Worm (Caenorhabditis elegans) whole organism, L1 larva: ENCODE results near the gene T24E12.10.

Experiments used
- ama-1 ChIP-seq: fragments of 150-350 bp; optimal IDR thresholded peaks from 2 replicates; lab custom pipeline; 2014
- egl-27 ChIP-seq, 2 experiments: fragments of 150-350 bp in 1 of 2; sonication (generic microtip); optimal IDR thresholded peaks; 3 replicates each; lab custom pipeline; 2017 to 2018; ENCODE audit warnings: missing biosample characterization in 2 of 2, missing genetic modification characterization in 2 of 2, missing genetic modification reagents in 2 of 2
- hlh-4 ChIP-seq: sonication (generic microtip); optimal IDR thresholded peaks from 2 replicates; lab custom pipeline; 2016; ENCODE audit warnings: mild to moderate bottlenecking, missing genetic modification characterization, missing compliant biosample characterization
- nhr-11 ChIP-seq: fragments of 150-350 bp; optimal IDR thresholded peaks from 2 replicates; lab custom pipeline; 2014; ENCODE audit warnings: missing biosample characterization, missing genetic modification characterization
- nhr-12 ChIP-seq: sonication (generic microtip); optimal IDR thresholded peaks from 2 replicates; lab custom pipeline; 2017; ENCODE audit warnings: missing biosample characterization, missing genetic modification characterization
- snpc-4 ChIP-seq: fragments of 150-350 bp; optimal IDR thresholded peaks from 2 replicates; lab custom pipeline; 2014; ENCODE audit warnings: missing biosample characterization, missing genetic modification characterization
- sox-4 ChIP-seq: sonication (generic microtip); optimal IDR thresholded peaks from 2 replicates; lab custom pipeline; 2016; ENCODE audit warnings: missing genetic modification characterization, missing compliant biosample characterization
- unc-62 ChIP-seq: fragments of 150-350 bp; optimal IDR thresholded peaks from 2 replicates; lab custom pipeline; 2014; ENCODE audit warnings: missing biosample characterization, missing genetic modification reagents, missing genetic modification characterization
- vab-15 ChIP-seq: sonication (generic microtip); optimal IDR thresholded peaks from 2 replicates; lab custom pipeline; 2017; ENCODE audit warnings: missing genotype, mild to moderate bottlenecking, missing genetic modification characterization, missing compliant biosample characterization
- ztf-11 ChIP-seq, 2 experiments: sonication (generic microtip); optimal IDR thresholded peaks; 2 replicates each; lab custom pipeline; 2016 to 2017; ENCODE audit warnings: missing genetic modification characterization in 2 of 2, missing biosample characterization in 1 of 2, missing compliant biosample characterization in 1 of 2

- TF ChIP-seq ztf-11 (tag; optimal IDR thresholded peaks at IDR 0.05; lab: Kevin White, UChicago) (no peak), nhr-11 (tag; lab: Kevin White, UChicago) (no peak), nhr-12 (no peak), hlh-4 (no peak), snpc-4 (no peak), unc-62 (no peak), egl-27 (tag; optimal IDR thresholded peaks at IDR 0.05; lab: Kevin White, UChicago) (no peak), sox-4 (no peak), ama-1 (lab: Kevin White, UChicago) (no peak), vab-15 (tag; lab: Kevin White, UChicago) (no peak)
Measured at ce11 chrII:3741584-3741983, 31.4 kb downstream of the T24E12.10 start, which contains the start of gene F12E12.1.
